Worm (Caenorhabditis elegans) whole organism, L1 larva: ENCODE data around the gene C34C6.3.

ENCODE experiments used
- C04F5.9 ChIP-seq: sonication (generic microtip); optimal IDR thresholded peaks from 2 replicates; lab custom pipeline; 2016; ENCODE audit warnings: missing genetic modification characterization, missing compliant biosample characterization
- C16A3.4 ChIP-seq: fragments of 150-350 bp; optimal IDR thresholded peaks from 2 replicates; lab custom pipeline; 2014; ENCODE audit warnings: missing biosample characterization, missing genetic modification characterization
- F16B12.6 ChIP-seq: fragments of 150-350 bp; optimal IDR thresholded peaks from 2 replicates; lab custom pipeline; 2014; ENCODE audit warnings: missing biosample characterization, missing genetic modification characterization
- aha-1 ChIP-seq: fragments of 150-350 bp; optimal IDR thresholded peaks from 2 replicates; lab custom pipeline; 2014; ENCODE audit warnings: missing biosample characterization, missing genetic modification characterization
- alr-1 ChIP-seq: fragments of 200-800 bp; sonication (Bioruptor generic); optimal IDR thresholded peaks from 2 replicates; lab custom pipeline; 2018; ENCODE audit warnings: borderline replicate concordance, mild to moderate bottlenecking, missing genetic modification characterization, missing compliant biosample characterization
- ama-1 ChIP-seq: fragments of 150-350 bp; optimal IDR thresholded peaks from 2 replicates; lab custom pipeline; 2014
- ceh-63 ChIP-seq: fragments of 200-800 bp; sonication (Bioruptor generic); optimal IDR thresholded peaks from 2 replicates; lab custom pipeline; 2018; ENCODE audit warnings: mild to moderate bottlenecking, missing genetic modification characterization, missing compliant biosample characterization
- ceh-8 ChIP-seq: fragments of 200-800 bp; sonication (Bioruptor generic); optimal IDR thresholded peaks from 2 replicates; lab custom pipeline; 2018; ENCODE audit warnings: mild to moderate bottlenecking, missing genetic modification characterization, moderate library complexity, missing compliant biosample characterization
- ceh-90 ChIP-seq: sonication (generic microtip); optimal IDR thresholded peaks from 2 replicates; lab custom pipeline; 2016; ENCODE audit warnings: missing genetic modification characterization, missing compliant biosample characterization
- ces-1 ChIP-seq: fragments of 150-350 bp; optimal IDR thresholded peaks from 2 replicates; lab custom pipeline; 2014; ENCODE audit warnings: missing biosample characterization, missing genetic modification reagents, missing genetic modification characterization
- dpl-1 ChIP-seq, 3 experiments: fragments of 150-350 bp in 2 of 3; sonication (generic microtip) in 1 of 3; optimal IDR thresholded peaks; 2 replicates each; lab custom pipeline; 2014 to 2017; ENCODE audit warnings: missing biosample characterization in 3 of 3, missing genetic modification characterization in 3 of 3, missing genetic modification reagents in 3 of 3
- efl-1 ChIP-seq, 4 experiments: fragments of 150-350 bp; optimal IDR thresholded peaks in 3 of 4; peaks in 1 of 4; 1 replicate in 1 of 4; 2 replicates in 3 of 4; lab custom pipeline; 2014; ENCODE audit warnings: missing biosample characterization in 2 of 4, missing genetic modification characterization in 2 of 4, missing genetic modification reagents in 2 of 4
- efl-3 ChIP-seq: fragments of 200-800 bp; sonication (Bioruptor generic); optimal IDR thresholded peaks from 2 replicates; lab custom pipeline; 2018; ENCODE audit warnings: mild to moderate bottlenecking, missing genetic modification characterization, missing compliant biosample characterization
- egl-13 ChIP-seq: sonication (generic microtip); optimal IDR thresholded peaks from 2 replicates; lab custom pipeline; 2016; ENCODE audit warnings: missing genotype, missing genetic modification reagents, missing genetic modification characterization, missing compliant biosample characterization
- elt-2 ChIP-seq: sonication (generic microtip); optimal IDR thresholded peaks from 2 replicates; lab custom pipeline; 2016; ENCODE audit warnings: missing genetic modification characterization, mild to moderate bottlenecking, inconsistent platforms, missing compliant biosample characterization, missing genetic modification reagents
- ets-5 ChIP-seq: fragments of 200-800 bp; sonication (Bioruptor generic); IDR thresholded peaks from 2 replicates; pipeline ENCODE4 v1.3.6; 2022; ENCODE audit warnings: missing genetic modification characterization, missing compliant biosample characterization
- fkh-10 ChIP-seq: sonication (generic microtip); optimal IDR thresholded peaks from 2 replicates; lab custom pipeline; 2017; ENCODE audit warnings: missing biosample characterization, missing genetic modification reagents, missing genetic modification characterization
- fkh-4 ChIP-seq: sonication (generic microtip); optimal IDR thresholded peaks from 2 replicates; lab custom pipeline; 2016; ENCODE audit warnings: missing compliant biosample characterization, missing genetic modification characterization, borderline replicate concordance
- grh-1 ChIP-seq: fragments of 200-800 bp; sonication (Bioruptor generic); IDR thresholded peaks from 2 replicates; pipeline ENCODE4 v1.3.6; 2022; ENCODE audit warnings: missing genetic modification reagents, missing genetic modification characterization, missing compliant biosample characterization
- hlh-17 ChIP-seq: fragments of 200-800 bp; sonication (Bioruptor generic); optimal IDR thresholded peaks from 2 replicates; lab custom pipeline; 2018; ENCODE audit warnings: missing genetic modification characterization, mild to moderate bottlenecking, missing compliant biosample characterization, moderate library complexity, borderline replicate concordance
- hlh-4 ChIP-seq: sonication (generic microtip); optimal IDR thresholded peaks from 2 replicates; lab custom pipeline; 2016; ENCODE audit warnings: mild to moderate bottlenecking, missing genetic modification characterization, missing compliant biosample characterization
- hpl-2 ChIP-seq: fragments of 150-350 bp; optimal IDR thresholded peaks from 2 replicates; lab custom pipeline; 2014; ENCODE audit warnings: missing biosample characterization, missing genetic modification reagents, missing genetic modification characterization
- irx-1 ChIP-seq: sonication (generic microtip); optimal IDR thresholded peaks from 2 replicates; lab custom pipeline; 2016; ENCODE audit warnings: missing genetic modification characterization, missing compliant biosample characterization
- isw-1 ChIP-seq: fragments of 200-800 bp; sonication (Bioruptor generic); IDR thresholded peaks from 2 replicates; pipeline ENCODE4 v1.3.6; 2022; ENCODE audit warnings: missing genetic modification characterization, missing compliant biosample characterization
- lin-14 ChIP-seq: fragments of 200-800 bp; sonication (Bioruptor generic); optimal IDR thresholded peaks from 2 replicates; lab custom pipeline; 2018; ENCODE audit warnings: mild to moderate bottlenecking, missing genetic modification characterization, moderate library complexity, missing compliant biosample characterization
- lin-15B ChIP-seq: fragments of 150-350 bp; sonication (generic microtip); optimal IDR thresholded peaks from 3 replicates; lab custom pipeline; 2014; ENCODE audit warnings: missing biosample characterization, missing genetic modification characterization
- lin-39 ChIP-seq: fragments of 150-350 bp; optimal IDR thresholded peaks from 2 replicates; lab custom pipeline; 2014; ENCODE audit warnings: missing biosample characterization, missing genetic modification reagents, missing genetic modification characterization
- lsy-2 ChIP-seq, 2 experiments: fragments of 150-350 bp; optimal IDR thresholded peaks; 2 replicates each; lab custom pipeline; 2014; ENCODE audit warnings: missing biosample characterization in 2 of 2, missing genetic modification characterization in 2 of 2
- mab-9 ChIP-seq: fragments of 200-800 bp; sonication (Bioruptor generic); IDR thresholded peaks from 2 replicates; pipeline ENCODE4 v1.3.6; 2022; ENCODE audit warnings: missing genetic modification reagents, missing genetic modification characterization, missing compliant biosample characterization
- mef-2 ChIP-seq: fragments of 150-350 bp; optimal IDR thresholded peaks from 2 replicates; lab custom pipeline; 2014; ENCODE audit warnings: missing biosample characterization, missing genetic modification characterization
- mep-1 ChIP-seq: fragments of 150-350 bp; optimal IDR thresholded peaks from 2 replicates; lab custom pipeline; 2014; ENCODE audit warnings: missing biosample characterization, missing genetic modification characterization
- nhr-19 ChIP-seq: fragments of 200-800 bp; sonication (Bioruptor generic); conservative IDR thresholded peaks from 2 replicates; pipeline ENCODE4 v1.3.6; 2022; ENCODE audit warnings: missing genetic modification characterization, missing compliant biosample characterization
- nhr-20 ChIP-seq: sonication (generic microtip); optimal IDR thresholded peaks from 2 replicates; lab custom pipeline; 2016; ENCODE audit warnings: mild to moderate bottlenecking, missing genetic modification characterization, missing compliant biosample characterization
- nhr-237 ChIP-seq: fragments of 150-350 bp; optimal IDR thresholded peaks from 2 replicates; lab custom pipeline; 2014; ENCODE audit warnings: missing biosample characterization, missing genetic modification characterization
- nhr-28 ChIP-seq: fragments of 150-350 bp; optimal IDR thresholded peaks from 2 replicates; lab custom pipeline; 2014; ENCODE audit warnings: missing biosample characterization, missing genetic modification characterization
- nhr-47 ChIP-seq: sonication (generic microtip); optimal IDR thresholded peaks from 2 replicates; lab custom pipeline; 2016; ENCODE audit warnings: mild to moderate bottlenecking, missing genetic modification characterization, moderate library complexity, missing compliant biosample characterization
- nhr-71 ChIP-seq: sonication (generic microtip); optimal IDR thresholded peaks from 2 replicates; lab custom pipeline; 2016; ENCODE audit warnings: mild to moderate bottlenecking, missing genetic modification characterization, moderate library complexity, missing compliant biosample characterization
- nhr-76 ChIP-seq: sonication (generic microtip); optimal IDR thresholded peaks from 2 replicates; lab custom pipeline; 2017; ENCODE audit warnings: missing biosample characterization, missing genetic modification characterization
- nhr-77 ChIP-seq: fragments of 150-350 bp; optimal IDR thresholded peaks from 2 replicates; lab custom pipeline; 2014; ENCODE audit warnings: missing biosample characterization, missing genetic modification characterization
- nhr-85 ChIP-seq: sonication (generic microtip); peaks from one replicate; lab custom pipeline; 2016; ENCODE audit warnings: missing genetic modification characterization, inconsistent platforms, missing compliant biosample characterization
- pag-3 ChIP-seq: sonication (generic microtip); optimal IDR thresholded peaks from 2 replicates; lab custom pipeline; 2017; ENCODE audit warnings: missing genetic modification characterization, mild to moderate bottlenecking, missing compliant biosample characterization, antibody characterized with exemption, borderline replicate concordance; ENCODE audit not compliant: insufficient read depth
- pax-3 ChIP-seq: fragments of 200-800 bp; sonication (Bioruptor generic); optimal IDR thresholded peaks from 2 replicates; lab custom pipeline; 2018; ENCODE audit warnings: mild to moderate bottlenecking, missing genetic modification characterization, moderate library complexity, missing compliant biosample characterization
- skn-1 ChIP-seq: fragments of 150-350 bp; optimal IDR thresholded peaks from 2 replicates; lab custom pipeline; 2014; ENCODE audit warnings: missing biosample characterization, missing genetic modification characterization
- snpc-4 ChIP-seq: fragments of 150-350 bp; optimal IDR thresholded peaks from 2 replicates; lab custom pipeline; 2014; ENCODE audit warnings: missing biosample characterization, missing genetic modification characterization
- sox-4 ChIP-seq: sonication (generic microtip); optimal IDR thresholded peaks from 2 replicates; lab custom pipeline; 2016; ENCODE audit warnings: missing genetic modification characterization, missing compliant biosample characterization
- tbx-2 ChIP-seq: sonication (generic microtip); optimal IDR thresholded peaks from 2 replicates; lab custom pipeline; 2016; ENCODE audit warnings: missing genetic modification characterization, missing compliant biosample characterization
- unc-130 ChIP-seq: fragments of 150-350 bp; optimal IDR thresholded peaks from 2 replicates; lab custom pipeline; 2017; ENCODE audit warnings: missing biosample characterization, missing genetic modification characterization, inconsistent platforms
- unc-98 ChIP-seq: fragments of 200-800 bp; sonication (Bioruptor generic); IDR thresholded peaks from 2 replicates; pipeline ENCODE4 v1.3.6; 2022; ENCODE audit warnings: missing genetic modification characterization, missing compliant biosample characterization
- vab-15 ChIP-seq: sonication (generic microtip); optimal IDR thresholded peaks from 2 replicates; lab custom pipeline; 2017; ENCODE audit warnings: missing genotype, mild to moderate bottlenecking, missing genetic modification characterization, missing compliant biosample characterization
- xbp-1 ChIP-seq: sonication (generic microtip); optimal IDR thresholded peaks from 2 replicates; lab custom pipeline; 2016; ENCODE audit warnings: missing genetic modification characterization, missing compliant biosample characterization
- zip-4 ChIP-seq: fragments of 200-800 bp; sonication (Bioruptor generic); optimal IDR thresholded peaks from 2 replicates; lab custom pipeline; 2018; ENCODE audit warnings: mild to moderate bottlenecking, missing genetic modification characterization, moderate library complexity, missing compliant biosample characterization

C34C6.3 gene

ce11 chrII:8743379-8744173 lies 51.9 kb downstream of the C34C6.3 start, which contains the start of gene mak-1 (continued):
- TF ChIP-seq alr-1 (tag; lab: Kevin White, UChicago) (no peak), hlh-4 (no peak), ceh-8 (no peak), mep-1 (peak; percentile 2), fkh-10 (GFP tag; lab: Kevin White, UChicago) (no peak), xbp-1 (tag; lab: Kevin White, UChicago) (peak; percentile 17), irx-1 (tag; lab: Kevin White, UChicago) (no peak), nhr-47 (tag; lab: Kevin White, UChicago) (peak; percentile 22), ces-1 (GFP tag; lab: Kevin White, UChicago) (no peak), vab-15 (tag; lab: Kevin White, UChicago) (no peak), mef-2 (no peak), grh-1 (GFP tag; lab: Robert Waterston, UW) (no peak), nhr-77 (no peak), nhr-85 (tag; lab: Kevin White, UChicago) (peak; percentile 86), C04F5.9 (no peak), skn-1 (no peak), hpl-2 (GFP tag; lab: Kevin White, UChicago) (no peak), ceh-90 (tag; lab: Kevin White, UChicago) (no peak), efl-3 (GFP tag; lab: Kevin White, UChicago) (no peak), lin-39 (no peak), fkh-4 (tag; lab: Kevin White, UChicago) (no peak), pag-3 (tag; lab: Kevin White, UChicago) (no peak), lin-15B (tag; lab: Kevin White, UChicago) (no peak), nhr-19 (peak; percentile 61), dpl-1 (GFP tag; optimal IDR thresholded peaks at IDR 0.05; lab: Kevin White, UChicago) (peak in 1 of 3 experiments; percentile 24), aha-1 (tag; lab: Kevin White, UChicago) (no peak), isw-1 (GFP tag; lab: Robert Waterston, UW) (no peak), mab-9 (GFP tag; lab: Robert Waterston, UW) (no peak), ets-5 (GFP tag; lab: Robert Waterston, UW) (no peak), tbx-2 (peak; percentile 47), sox-4 (tag; lab: Kevin White, UChicago) (no peak), pax-3 (tag; lab: Kevin White, UChicago) (no peak), nhr-237 (no peak), lin-14 (GFP tag; lab: Kevin White, UChicago) (peak; percentile 2), F16B12.6 (tag; lab: Kevin White, UChicago) (no peak), nhr-76 (tag; lab: Kevin White, UChicago) (no peak), unc-130 (tag; lab: Kevin White, UChicago) (peak; percentile 17), nhr-71 (tag; lab: Kevin White, UChicago) (peak; percentile 60), unc-98 (GFP tag; lab: Robert Waterston, UW) (no peak), hlh-17 (GFP tag; lab: Kevin White, UChicago) (no peak), egl-13 (no peak), C16A3.4 (tag; lab: Kevin White, UChicago) (no peak), zip-4 (GFP tag; lab: Kevin White, UChicago) (no peak), nhr-28 (tag; lab: Kevin White, UChicago) (no peak), ama-1 (lab: Kevin White, UChicago) (peak; percentile 55), nhr-20 (tag; lab: Kevin White, UChicago) (peak; percentile 81), efl-1 (optimal IDR thresholded peaks at IDR 0.05; lab: Kevin White, UChicago) (no peak), efl-1 (GFP tag; optimal IDR thresholded peaks at IDR 0.05 in 1 of 2; lab: Kevin White, UChicago) (no peak), snpc-4 (tag; lab: Kevin White, UChicago) (no peak), ceh-63 (GFP tag; lab: Kevin White, UChicago) (no peak), elt-2 (tag; lab: Kevin White, UChicago) (peak; percentile 71), lsy-2 (tag; optimal IDR thresholded peaks at IDR 0.05; lab: Kevin White, UChicago) (peak in 1 of 2 experiments; percentile 20)
